Fruit fly (Drosophila melanogaster) whole organism, wandering third instar larva: ENCODE data around the gene CG31265.

Source experiments
- Abd-B ChIP-seq: fragments of >200 bp; optimal IDR thresholded peaks from 2 replicates; lab custom pipeline; 2017; ENCODE audit warnings: missing biosample characterization, missing genetic modification characterization
- CG32264 ChIP-seq: fragments of 200-800 bp; sonication (Bioruptor generic); optimal IDR thresholded peaks from 2 replicates; lab custom pipeline; 2016; ENCODE audit warnings: missing biosample characterization, missing genetic modification characterization
- CG9705 ChIP-seq: fragments of 200-800 bp; sonication (Bioruptor generic); optimal IDR thresholded peaks from 2 replicates; lab custom pipeline; 2018; ENCODE audit warnings: missing biosample characterization, mild to moderate bottlenecking, missing genetic modification characterization
- CrebA ChIP-seq: fragments of 200-800 bp; sonication (Bioruptor generic); optimal IDR thresholded peaks from 2 replicates; lab custom pipeline; 2016; ENCODE audit warnings: missing biosample characterization, mild to moderate bottlenecking, missing genetic modification characterization, borderline replicate concordance
- Dfd ChIP-seq: fragments of >200 bp; optimal IDR thresholded peaks from 2 replicates; lab custom pipeline; 2017; ENCODE audit warnings: missing biosample characterization, missing genetic modification characterization
- Dif ChIP-seq: fragments of 200-275, 200-300 bp; sonication (Bioruptor generic); optimal IDR thresholded peaks from 2 replicates; lab custom pipeline; 2018; ENCODE audit warnings: missing biosample characterization, missing genetic modification characterization; ENCODE audit not compliant: partially characterized antibody
- GATAd ChIP-seq: sonication (Bioruptor generic); optimal IDR thresholded peaks from 2 replicates; lab custom pipeline; 2016; ENCODE audit warnings: missing biosample characterization, missing genetic modification characterization
- HLH106 ChIP-seq: fragments of 200-800 bp; optimal IDR thresholded peaks from 3 replicates; lab custom pipeline; 2019; ENCODE audit warnings: missing biosample characterization, mild to moderate bottlenecking, missing genetic modification characterization, moderate library complexity
- Hnf4 ChIP-seq: fragments of 200-800 bp; sonication (Bioruptor generic); optimal IDR thresholded peaks from 2 replicates; lab custom pipeline; 2016; ENCODE audit warnings: missing biosample characterization, mild to moderate bottlenecking, missing genetic modification characterization
- Hr83 ChIP-seq: fragments of 200-300 bp; sonication (Bioruptor generic); optimal IDR thresholded peaks from 2 replicates; lab custom pipeline; 2016; ENCODE audit warnings: missing biosample characterization, mild to moderate bottlenecking, missing genetic modification characterization, moderate library complexity; ENCODE audit not compliant: poor library complexity, severe bottlenecking
- Jra ChIP-seq: sonication (Bioruptor generic); optimal IDR thresholded peaks from 2 replicates; lab custom pipeline; 2016; ENCODE audit warnings: missing biosample characterization, missing genetic modification characterization
- Mio ChIP-seq: sonication (Bioruptor generic); optimal IDR thresholded peaks from 2 replicates; lab custom pipeline; 2016; ENCODE audit warnings: missing biosample characterization, missing genetic modification characterization
- Myc ChIP-seq: fragments of >200 bp; optimal IDR thresholded peaks from 2 replicates; lab custom pipeline; 2017
- N ChIP-seq: fragments of >200 bp; optimal IDR thresholded peaks from 2 replicates; lab custom pipeline; 2018; ENCODE audit warnings: missing biosample characterization, missing external identifiers, missing genetic modification characterization
- OdsH ChIP-seq: fragments of 200-800 bp; sonication (Bioruptor generic); optimal IDR thresholded peaks from 2 replicates; lab custom pipeline; 2016; ENCODE audit warnings: missing biosample characterization, mild to moderate bottlenecking, missing genetic modification characterization
- Rel ChIP-seq, 2 experiments: fragments of 200-800 bp; sonication (Bioruptor generic) in 1 of 2; optimal IDR thresholded peaks; 2 replicates in 1 of 2; 3 replicates in 1 of 2; lab custom pipeline; 2016 to 2019; ENCODE audit warnings: mild to moderate bottlenecking in 2 of 2, missing biosample characterization in 2 of 2, missing genetic modification characterization in 2 of 2, moderate library complexity in 1 of 2
- Sp1 ChIP-seq: fragments of 200-800 bp; sonication (Bioruptor generic); optimal IDR thresholded peaks from 3 replicates; lab custom pipeline; 2019; ENCODE audit warnings: missing biosample characterization, mild to moderate bottlenecking, missing genetic modification characterization, moderate library complexity
- Vsx2 ChIP-seq: fragments of 200-300, 225-300 bp; sonication (Bioruptor generic); optimal IDR thresholded peaks from 2 replicates; lab custom pipeline; 2018; ENCODE audit warnings: missing biosample characterization, missing genetic modification characterization; ENCODE audit not compliant: partially characterized antibody
- br ChIP-seq: fragments of 200-800 bp; sonication (Bioruptor generic); optimal IDR thresholded peaks from 2 replicates; lab custom pipeline; 2016; ENCODE audit warnings: missing biosample characterization, missing genetic modification characterization
- brk ChIP-seq: fragments of 200-800 bp; sonication (Bioruptor generic); optimal IDR thresholded peaks from 2 replicates; lab custom pipeline; 2016; ENCODE audit warnings: missing biosample characterization, mild to moderate bottlenecking, missing genetic modification characterization
- dl ChIP-seq, 2 experiments: fragments of 175-275, 200-275 bp in 1 of 2; fragments of 200-275 bp in 1 of 2; sonication (Bioruptor generic); optimal IDR thresholded peaks; lab custom pipeline; 2018; ENCODE audit warnings: mild to moderate bottlenecking in 2 of 2, missing biosample characterization in 2 of 2, missing genetic modification characterization in 2 of 2, moderate library complexity in 2 of 2; ENCODE audit not compliant: partially characterized antibody in 2 of 2, insufficient read depth in 1 of 2
- dmrt93B ChIP-seq: fragments of 200-800 bp; sonication (Bioruptor generic); optimal IDR thresholded peaks from 2 replicates; lab custom pipeline; 2018; ENCODE audit warnings: missing biosample characterization, mild to moderate bottlenecking, missing genetic modification characterization
- dsf ChIP-seq: sonication (Bioruptor generic); optimal IDR thresholded peaks from 2 replicates; lab custom pipeline; 2016; ENCODE audit warnings: missing biosample characterization, missing genetic modification characterization, borderline replicate concordance
- ey ChIP-seq: fragments of 200-800 bp; sonication (Bioruptor generic); optimal IDR thresholded peaks from 2 replicates; lab custom pipeline; 2016; ENCODE audit warnings: missing biosample characterization, missing genetic modification characterization
- foxo ChIP-seq, 2 experiments: fragments of 200-800 bp; sonication (Bioruptor generic); optimal IDR thresholded peaks; 2 replicates in 1 of 2; 3 replicates in 1 of 2; lab custom pipeline; 2016 to 2017; ENCODE audit warnings: missing biosample characterization in 2 of 2, missing genetic modification characterization in 2 of 2
- fru ChIP-seq: fragments of 200-800 bp; sonication (Bioruptor generic); optimal IDR thresholded peaks from 3 replicates; lab custom pipeline; 2016; ENCODE audit warnings: missing biosample characterization, mild to moderate bottlenecking, missing genetic modification characterization
- h ChIP-seq: fragments of 200-800 bp; sonication (Bioruptor generic); optimal IDR thresholded peaks from 3 replicates; lab custom pipeline; 2016; ENCODE audit warnings: missing biosample characterization, mild to moderate bottlenecking, missing genetic modification characterization
- jim ChIP-seq: fragments of 175-275, 200-325 bp; sonication (Bioruptor generic); optimal IDR thresholded peaks from 2 replicates; lab custom pipeline; 2016; ENCODE audit warnings: missing biosample characterization, mild to moderate bottlenecking, missing genetic modification characterization
- lola ChIP-seq: fragments of >200 bp; optimal IDR thresholded peaks from 2 replicates; lab custom pipeline; 2017; ENCODE audit warnings: missing biosample characterization, missing genetic modification characterization
- pan ChIP-seq: fragments of >200 bp; optimal IDR thresholded peaks from 2 replicates; lab custom pipeline; 2017
- psq ChIP-seq: fragments of 200-800 bp; sonication (Bioruptor generic); optimal IDR thresholded peaks from 3 replicates; lab custom pipeline; 2017; ENCODE audit warnings: missing biosample characterization, mild to moderate bottlenecking, missing genetic modification characterization, moderate library complexity
- rgr ChIP-seq: fragments of 200-800 bp; sonication (Bioruptor generic); optimal IDR thresholded peaks from 3 replicates; lab custom pipeline; 2016; ENCODE audit warnings: missing biosample characterization, mild to moderate bottlenecking, missing genetic modification characterization
- sage ChIP-seq: fragments of 200-800 bp; sonication (Bioruptor generic); optimal IDR thresholded peaks from 2 replicates; lab custom pipeline; 2016; ENCODE audit warnings: missing biosample characterization, mild to moderate bottlenecking, missing genetic modification characterization
- sv ChIP-seq: fragments of 200-800 bp; sonication (Bioruptor generic); optimal IDR thresholded peaks from 3 replicates; lab custom pipeline; 2016; ENCODE audit warnings: missing biosample characterization, missing genetic modification characterization
- tai ChIP-seq: sonication (Bioruptor generic); optimal IDR thresholded peaks from 2 replicates; lab custom pipeline; 2016; ENCODE audit warnings: missing biosample characterization, missing genetic modification characterization
- usp ChIP-seq: fragments of >200 bp; optimal IDR thresholded peaks from 2 replicates; lab custom pipeline; 2017; ENCODE audit warnings: missing biosample characterization, missing genetic modification characterization
- woc ChIP-seq: sonication (Bioruptor generic); optimal IDR thresholded peaks from 2 replicates; lab custom pipeline; 2016; ENCODE audit warnings: missing biosample characterization, mild to moderate bottlenecking, missing genetic modification characterization

Gene CG31265

dm6 chr3R:17116231-17116630 lies 11.8 kb upstream of the CG31265 start:
- TF ChIP-seq HLH106 (tag; lab: Kevin White, UChicago): peak; percentile 14
- TF ChIP-seq rgr (GFP tag; lab: Kevin White, UChicago): peak; percentile 26
- TF ChIP-seq pan (lab: Kevin White, UChicago): no peak
- no peak for TF ChIP-seq Abd-B (GFP tag; lab: Kevin White, UChicago)
- TF ChIP-seq ey (GFP tag; lab: Kevin White, UChicago): peak; percentile 62
- peak; percentile 17 for TF ChIP-seq dmrt93B (GFP tag; lab: Kevin White, UChicago)
- peak; percentile 68 for TF ChIP-seq br (GFP tag; lab: Kevin White, UChicago)
- peak; percentile 28 for TF ChIP-seq OdsH (GFP tag; lab: Kevin White, UChicago)
- TF ChIP-seq fru (GFP tag; lab: Kevin White, UChicago): peak; percentile 58
- peak; percentile 47 for TF ChIP-seq Hr83 (GFP tag; lab: Kevin White, UChicago)
- peak in 1 of 2 experiments; percentile 68 for TF ChIP-seq foxo (GFP tag; optimal IDR thresholded peaks at IDR 0.05; lab: Kevin White, UChicago)
- TF ChIP-seq woc (GFP tag; lab: Kevin White, UChicago): peak; percentile 8
- no peak for TF ChIP-seq sage (GFP tag; lab: Kevin White, UChicago)
- TF ChIP-seq Hnf4 (GFP tag; lab: Kevin White, UChicago): peak; percentile 17
- TF ChIP-seq h (GFP tag; lab: Kevin White, UChicago): peak; percentile 22
- TF ChIP-seq psq (GFP tag; lab: Kevin White, UChicago): no peak
- TF ChIP-seq tai (GFP tag; lab: Kevin White, UChicago): peak; percentile 2
- TF ChIP-seq, all 38 proteins: peak for 13

- TF ChIP-seq sage (GFP tag; lab: Kevin White, UChicago) (peak; percentile 8), h (GFP tag; lab: Kevin White, UChicago) (peak; percentile 79), br (GFP tag; lab: Kevin White, UChicago) (peak; percentile 55), Sp1 (peak; percentile 72), Mio (GFP tag; lab: Kevin White, UChicago) (no peak), ey (GFP tag; lab: Kevin White, UChicago) (peak; percentile 65), psq (GFP tag; lab: Kevin White, UChicago) (peak; percentile 84), foxo (GFP tag; optimal IDR thresholded peaks at IDR 0.05; lab: Kevin White, UChicago) (peak in 1 of 2 experiments; percentile 57), fru (GFP tag; lab: Kevin White, UChicago) (peak; percentile 64), Hr83 (GFP tag; lab: Kevin White, UChicago) (no peak), Dfd (no peak), rgr (GFP tag; lab: Kevin White, UChicago) (peak; percentile 52), HLH106 (tag; lab: Kevin White, UChicago) (peak; percentile 77), jim (GFP tag; lab: Kevin White, UChicago) (no peak), usp (GFP tag; lab: Kevin White, UChicago) (no peak), woc (GFP tag; lab: Kevin White, UChicago) (peak; percentile 79), dmrt93B (GFP tag; lab: Kevin White, UChicago) (peak; percentile 40), N (GFP tag; lab: Kevin White, UChicago) (no peak), CG9705 (GFP tag; lab: Kevin White, UChicago) (no peak), Myc (lab: Kevin White, UChicago) (no peak), Rel (GFP tag; optimal IDR thresholded peaks at IDR 0.05; lab: Kevin White, UChicago) (no peak), Rel (tag; optimal IDR thresholded peaks at IDR 0.05; lab: Kevin White, UChicago) (peak; percentile 2), CG32264 (GFP tag; lab: Kevin White, UChicago) (no peak), Vsx2 (no peak), OdsH (GFP tag; lab: Kevin White, UChicago) (peak; percentile 71), Hnf4 (GFP tag; lab: Kevin White, UChicago) (peak; percentile 22)
Observed at dm6 chr3R:17117607-17118327, 10.2 kb upstream of the CG31265 start.

- TF ChIP-seq Dfd (no peak), h (GFP tag; lab: Kevin White, UChicago) (no peak), Hr83 (GFP tag; lab: Kevin White, UChicago) (peak; percentile 45), Abd-B (GFP tag; lab: Kevin White, UChicago) (no peak), Vsx2 (no peak), brk (GFP tag; lab: Kevin White, UChicago) (peak; percentile 38), CG32264 (GFP tag; lab: Kevin White, UChicago) (peak; percentile 15), lola (GFP tag; lab: Kevin White, UChicago) (peak; percentile 45), Hnf4 (GFP tag; lab: Kevin White, UChicago) (no peak), Dif (GFP tag; lab: Kevin White, UChicago) (peak; percentile 59), jim (GFP tag; lab: Kevin White, UChicago) (no peak), OdsH (GFP tag; lab: Kevin White, UChicago) (no peak), dsf (GFP tag; lab: Kevin White, UChicago) (no peak), dl (GFP tag; optimal IDR thresholded peaks at IDR 0.05; lab: Kevin White, UChicago; ENCODE audit: insufficient read depth in 1 of 2, partially characterized antibody in 2 of 2) (peak; percentile 29 to 60), fru (GFP tag; lab: Kevin White, UChicago) (no peak), HLH106 (tag; lab: Kevin White, UChicago) (no peak), pan (lab: Kevin White, UChicago) (no peak), Rel (GFP tag; optimal IDR thresholded peaks at IDR 0.05; lab: Kevin White, UChicago) (no peak), Rel (tag; optimal IDR thresholded peaks at IDR 0.05; lab: Kevin White, UChicago) (peak; percentile 22), usp (GFP tag; lab: Kevin White, UChicago) (no peak), sv (GFP tag; lab: Kevin White, UChicago) (no peak), Jra (GFP tag; lab: Kevin White, UChicago) (no peak), GATAd (GFP tag; lab: Kevin White, UChicago) (no peak), br (GFP tag; lab: Kevin White, UChicago) (peak; percentile 12), CG9705 (GFP tag; lab: Kevin White, UChicago) (no peak), CrebA (GFP tag; lab: Kevin White, UChicago) (peak; percentile 74), foxo (GFP tag; optimal IDR thresholded peaks at IDR 0.05; lab: Kevin White, UChicago) (peak in 1 of 2 experiments; percentile 32), dmrt93B (GFP tag; lab: Kevin White, UChicago) (no peak), sage (GFP tag; lab: Kevin White, UChicago) (peak; percentile 73), N (GFP tag; lab: Kevin White, UChicago) (no peak)
Observed at dm6 chr3R:17118917-17119378, 9.1 kb upstream of the CG31265 start.
